Fruit fly (Drosophila melanogaster): ENCODE data around the gene dac.

dac gene

dm6 chr2L:16525114-16525513, 39.3 kb upstream of the dac start:
- TF ChIP-seq insv (optimal IDR thresholded peaks at IDR 0.05) (no peak), Myc (optimal IDR thresholded peaks at IDR 0.05) (no peak), psq (optimal IDR thresholded peaks at IDR 0.05) (no peak), ttk (optimal IDR thresholded peaks at IDR 0.05) (no peak), Sin3A (optimal IDR thresholded peaks at IDR 0.05) (no peak), h (optimal IDR thresholded peaks at IDR 0.05) (no peak)

dm6 chr2L:16523091-16523490, 37.3 kb upstream of the dac start:
- no peak for TF ChIP-seq ttk (optimal IDR thresholded peaks at IDR 0.05)
- no peak for TF ChIP-seq insv (optimal IDR thresholded peaks at IDR 0.05)
- no peak for TF ChIP-seq psq (optimal IDR thresholded peaks at IDR 0.05)
- no peak for TF ChIP-seq Myc (optimal IDR thresholded peaks at IDR 0.05)
- TF ChIP-seq Sin3A (optimal IDR thresholded peaks at IDR 0.05) = no peak
- no peak for TF ChIP-seq h (optimal IDR thresholded peaks at IDR 0.05)

dm6 chr2L:16522286-16522646, 36.5 kb upstream of the dac start:
- TF ChIP-seq h (optimal IDR thresholded peaks at IDR 0.05) (no peak), Sin3A (optimal IDR thresholded peaks at IDR 0.05) (no peak), Myc (optimal IDR thresholded peaks at IDR 0.05) (no peak), ttk (optimal IDR thresholded peaks at IDR 0.05) (no peak), psq (optimal IDR thresholded peaks at IDR 0.05) (no peak), insv (optimal IDR thresholded peaks at IDR 0.05) (no peak)

- TF ChIP-seq Sin3A (optimal IDR thresholded peaks at IDR 0.05) (no peak), Myc (optimal IDR thresholded peaks at IDR 0.05) (no peak), insv (optimal IDR thresholded peaks at IDR 0.05) (no peak), ttk (optimal IDR thresholded peaks at IDR 0.05) (no peak), psq (optimal IDR thresholded peaks at IDR 0.05) (no peak), h (optimal IDR thresholded peaks at IDR 0.05) (no peak)
Measured at dm6 chr2L:16521345-16522285, 35.8 kb upstream of the dac start.

dm6 chr2L:16520475-16521344, 34.9 kb upstream of the dac start:
- no peak for TF ChIP-seq h (optimal IDR thresholded peaks at IDR 0.05)
- no peak for TF ChIP-seq Sin3A (optimal IDR thresholded peaks at IDR 0.05)
- TF ChIP-seq psq (optimal IDR thresholded peaks at IDR 0.05) = no peak
- TF ChIP-seq insv (optimal IDR thresholded peaks at IDR 0.05) = no peak
- TF ChIP-seq Myc (optimal IDR thresholded peaks at IDR 0.05) = no peak
- TF ChIP-seq ttk (optimal IDR thresholded peaks at IDR 0.05) = no peak

dm6 chr2L:16519582-16520474, 34.0 kb upstream of the dac start:
- TF ChIP-seq insv (optimal IDR thresholded peaks at IDR 0.05) (no peak), Sin3A (optimal IDR thresholded peaks at IDR 0.05) (no peak), ttk (optimal IDR thresholded peaks at IDR 0.05) (no peak), h (optimal IDR thresholded peaks at IDR 0.05) (no peak), psq (optimal IDR thresholded peaks at IDR 0.05) (no peak), Myc (optimal IDR thresholded peaks at IDR 0.05) (no peak)

dm6 chr2L:16511277-16511678, 25.5 kb upstream of the dac start:
- TF ChIP-seq insv (optimal IDR thresholded peaks at IDR 0.05) (no peak), h (optimal IDR thresholded peaks at IDR 0.05) (no peak), Myc (optimal IDR thresholded peaks at IDR 0.05) (no peak), ttk (optimal IDR thresholded peaks at IDR 0.05) (no peak), Sin3A (optimal IDR thresholded peaks at IDR 0.05) (no peak), psq (optimal IDR thresholded peaks at IDR 0.05) (no peak)

dm6 chr2L:16507682-16508269, 22.0 kb upstream of the dac start:
- no peak for TF ChIP-seq h (optimal IDR thresholded peaks at IDR 0.05)
- no peak for TF ChIP-seq ttk (optimal IDR thresholded peaks at IDR 0.05)
- no peak for TF ChIP-seq Myc (optimal IDR thresholded peaks at IDR 0.05)
- TF ChIP-seq Sin3A (optimal IDR thresholded peaks at IDR 0.05) = no peak
- TF ChIP-seq insv (optimal IDR thresholded peaks at IDR 0.05) = no peak
- TF ChIP-seq psq (optimal IDR thresholded peaks at IDR 0.05) = no peak

- TF ChIP-seq insv (optimal IDR thresholded peaks at IDR 0.05) (no peak), psq (optimal IDR thresholded peaks at IDR 0.05) (no peak), h (optimal IDR thresholded peaks at IDR 0.05) (no peak), ttk (optimal IDR thresholded peaks at IDR 0.05) (no peak), Sin3A (optimal IDR thresholded peaks at IDR 0.05) (no peak), Myc (optimal IDR thresholded peaks at IDR 0.05) (no peak)
Measured at dm6 chr2L:16507197-16507596, 21.4 kb upstream of the dac start.

- no peak for TF ChIP-seq psq (optimal IDR thresholded peaks at IDR 0.05)
- no peak for TF ChIP-seq Sin3A (optimal IDR thresholded peaks at IDR 0.05)
- TF ChIP-seq ttk (optimal IDR thresholded peaks at IDR 0.05) = no peak
- no peak for TF ChIP-seq insv (optimal IDR thresholded peaks at IDR 0.05)
- no peak for TF ChIP-seq h (optimal IDR thresholded peaks at IDR 0.05)
- TF ChIP-seq Myc (optimal IDR thresholded peaks at IDR 0.05) = no peak
Measured at dm6 chr2L:16502898-16503551, 17.2 kb upstream of the dac start.

All from Kc167 (cell line).